Fruit fly (Drosophila melanogaster) whole organism, prepupa: ENCODE results near the gene CG9624.

ENCODE experiments used
- Blimp-1 ChIP-seq: fragments of 200-800 bp; sonication (Bioruptor generic); optimal IDR thresholded peaks from 3 replicates; lab custom pipeline; 2017; ENCODE audit warnings: missing biosample characterization, missing genetic modification characterization, mild to moderate bottlenecking, moderate library complexity, missing genetic modification reagents
- CG10631 ChIP-seq: fragments of 200-800 bp; sonication (Bioruptor generic); optimal IDR thresholded peaks from 2 replicates; lab custom pipeline; 2016; ENCODE audit warnings: missing biosample characterization, missing genetic modification characterization
- CG10669 ChIP-seq: fragments of 200-800 bp; sonication (Bioruptor generic); optimal IDR thresholded peaks from 3 replicates; lab custom pipeline; 2018; ENCODE audit warnings: missing biosample characterization, mild to moderate bottlenecking, missing genetic modification characterization, moderate library complexity
- CG11294 ChIP-seq: fragments of 200-800 bp; sonication (Bioruptor generic); IDR thresholded peaks from 2 replicates; pipeline ENCODE4 v1.3.6; 2022; ENCODE audit warnings: missing biosample characterization, missing genetic modification characterization
- CG11762 ChIP-seq: fragments of 200-800 bp; sonication (Bioruptor generic); optimal IDR thresholded peaks from 3 replicates; lab custom pipeline; 2016; ENCODE audit warnings: missing biosample characterization, missing genetic modification characterization; ENCODE audit not compliant: insufficient read depth
- CG15336 ChIP-seq: fragments of 200-800 bp; sonication (Bioruptor generic); IDR thresholded peaks from 2 replicates; pipeline ENCODE4 v1.3.6; 2022; ENCODE audit warnings: missing biosample characterization, missing genetic modification characterization
- CG16779 ChIP-seq: fragments of 200-800 bp; sonication (Bioruptor generic); optimal IDR thresholded peaks from 3 replicates; lab custom pipeline; 2017; ENCODE audit warnings: missing biosample characterization, mild to moderate bottlenecking, missing genetic modification characterization
- CG3032 ChIP-seq: fragments of 200-800 bp; optimal IDR thresholded peaks from 2 replicates; lab custom pipeline; 2019; ENCODE audit warnings: missing biosample characterization, mild to moderate bottlenecking, missing genetic modification characterization, moderate library complexity
- CG31627 ChIP-seq: fragments of 200-800 bp; sonication (Bioruptor generic); optimal IDR thresholded peaks from 3 replicates; lab custom pipeline; 2016; ENCODE audit warnings: missing biosample characterization, missing genetic modification characterization
- CG32006 ChIP-seq: fragments of 200-800 bp; sonication (Bioruptor generic); optimal IDR thresholded peaks from 3 replicates; lab custom pipeline; 2017; ENCODE audit warnings: missing biosample characterization, mild to moderate bottlenecking, missing genetic modification characterization
- CG34406 ChIP-seq: fragments of 200-800 bp; sonication (Bioruptor generic); optimal IDR thresholded peaks from 3 replicates; lab custom pipeline; 2016; ENCODE audit warnings: missing biosample characterization, missing genetic modification characterization
- CG4318 ChIP-seq: fragments of 200-800 bp; sonication (Bioruptor generic); optimal IDR thresholded peaks from 3 replicates; lab custom pipeline; 2017; ENCODE audit warnings: missing biosample characterization, mild to moderate bottlenecking, missing genetic modification characterization
- CG6163 ChIP-seq: fragments of 200-800 bp; sonication (Bioruptor generic); IDR thresholded peaks from 3 replicates; pipeline ENCODE4 v1.3.6; 2022; ENCODE audit warnings: missing biosample characterization, missing genetic modification characterization
- CG6276 ChIP-seq: fragments of 200-800 bp; sonication (Bioruptor generic); optimal IDR thresholded peaks from 2 replicates; lab custom pipeline; 2017; ENCODE audit warnings: missing biosample characterization, mild to moderate bottlenecking, missing genetic modification characterization
- CG6792 ChIP-seq: fragments of 200-800 bp; sonication (Bioruptor generic); optimal IDR thresholded peaks from 3 replicates; lab custom pipeline; 2016; ENCODE audit warnings: missing biosample characterization, missing genetic modification characterization
- CG6808 ChIP-seq: fragments of 200-800 bp; sonication (Bioruptor generic); optimal IDR thresholded peaks from 3 replicates; lab custom pipeline; 2017; ENCODE audit warnings: missing biosample characterization, missing genetic modification characterization, mild to moderate bottlenecking, moderate library complexity, missing genetic modification reagents
- CG6854 ChIP-seq: fragments of 200-800 bp; sonication (Bioruptor generic); optimal IDR thresholded peaks from 2 replicates; lab custom pipeline; 2017; ENCODE audit warnings: missing biosample characterization, mild to moderate bottlenecking, missing genetic modification characterization
- CG8119 ChIP-seq: fragments of 200-800 bp; sonication (Bioruptor generic); IDR thresholded peaks from 3 replicates; pipeline ENCODE4 v1.3.6; 2022; ENCODE audit warnings: missing biosample characterization, missing genetic modification characterization
- CG8319 ChIP-seq: fragments of 200-800 bp; sonication (Bioruptor generic); optimal IDR thresholded peaks from 3 replicates; lab custom pipeline; 2016; ENCODE audit warnings: missing biosample characterization, missing genetic modification characterization
- CG9139 ChIP-seq: fragments of 200-800 bp; sonication (Bioruptor generic); optimal IDR thresholded peaks from 3 replicates; lab custom pipeline; 2017; ENCODE audit warnings: missing biosample characterization, mild to moderate bottlenecking, missing genetic modification characterization
- Eip75B ChIP-seq: fragments of 200-800 bp; sonication (Bioruptor generic); optimal IDR thresholded peaks from 3 replicates; lab custom pipeline; 2016; ENCODE audit warnings: missing biosample characterization, missing genetic modification characterization
- Eip78C ChIP-seq: fragments of 200-800 bp; sonication (Bioruptor generic); peaks from one replicate; lab custom pipeline; 2016; ENCODE audit warnings: missing biosample characterization, missing genetic modification characterization
- Eip93F ChIP-seq: fragments of 200-800 bp; sonication (Bioruptor generic); optimal IDR thresholded peaks from 2 replicates; lab custom pipeline; 2016; ENCODE audit warnings: missing biosample characterization, mild to moderate bottlenecking, missing genetic modification characterization
- Ets96B ChIP-seq: fragments of 200-800 bp; optimal IDR thresholded peaks from 2 replicates; lab custom pipeline; 2019; ENCODE audit warnings: missing biosample characterization, mild to moderate bottlenecking, missing genetic modification characterization, moderate library complexity
- Hr38 ChIP-seq: sonication (Bioruptor generic); optimal IDR thresholded peaks from 2 replicates; lab custom pipeline; 2016; ENCODE audit warnings: missing biosample characterization, missing genetic modification characterization
- Hr39 ChIP-seq: fragments of 200-800 bp; sonication (Bioruptor generic); optimal IDR thresholded peaks from 2 replicates; lab custom pipeline; 2016; ENCODE audit warnings: missing biosample characterization, missing genetic modification characterization
- Hr4 ChIP-seq: fragments of 200-800 bp; sonication (Bioruptor generic); optimal IDR thresholded peaks from 3 replicates; lab custom pipeline; 2016; ENCODE audit warnings: missing biosample characterization, missing genetic modification characterization
- Lpt ChIP-seq: fragments of 200-800 bp; sonication (Bioruptor generic); optimal IDR thresholded peaks from 3 replicates; lab custom pipeline; 2016; ENCODE audit warnings: missing biosample characterization, missing genetic modification characterization
- Met ChIP-seq: fragments of 200-800 bp; sonication (Bioruptor generic); optimal IDR thresholded peaks from 3 replicates; lab custom pipeline; 2016; ENCODE audit warnings: missing biosample characterization, missing genetic modification characterization
- OdsH ChIP-seq: fragments of 200-800 bp; sonication (Bioruptor generic); optimal IDR thresholded peaks from 3 replicates; lab custom pipeline; 2016; ENCODE audit warnings: missing biosample characterization, missing genetic modification characterization
- Smox ChIP-seq: fragments of 200-800 bp; sonication (Bioruptor generic); optimal IDR thresholded peaks from 3 replicates; lab custom pipeline; 2016; ENCODE audit warnings: missing biosample characterization, missing genetic modification characterization
- Sox102F ChIP-seq: fragments of 200-800 bp; sonication (Bioruptor generic); optimal IDR thresholded peaks from 2 replicates; lab custom pipeline; 2016; ENCODE audit warnings: missing biosample characterization, mild to moderate bottlenecking, missing genetic modification characterization
- Sox14 ChIP-seq: fragments of 200-800 bp; sonication (Bioruptor generic); optimal IDR thresholded peaks from 3 replicates; lab custom pipeline; 2016; ENCODE audit warnings: missing biosample characterization, missing genetic modification characterization
- achi ChIP-seq: fragments of 200-800 bp; sonication (Bioruptor generic); optimal IDR thresholded peaks from 3 replicates; lab custom pipeline; 2016; ENCODE audit warnings: missing biosample characterization, missing genetic modification characterization
- acj6 ChIP-seq: fragments of 200-800 bp; sonication (Bioruptor generic); optimal IDR thresholded peaks from 3 replicates; lab custom pipeline; 2016; ENCODE audit warnings: missing biosample characterization, missing genetic modification characterization
- dsx ChIP-seq: fragments of 200-800 bp; optimal IDR thresholded peaks from 3 replicates; lab custom pipeline; 2019; ENCODE audit warnings: missing biosample characterization, mild to moderate bottlenecking, missing genetic modification characterization, moderate library complexity; ENCODE audit not compliant: poor library complexity, severe bottlenecking
- eg ChIP-seq: fragments of 200-800 bp; sonication (Bioruptor generic); IDR thresholded peaks from 3 replicates; pipeline ENCODE4 v1.3.6; 2022; ENCODE audit warnings: missing biosample characterization, missing genetic modification characterization
- esn ChIP-seq: fragments of 200-800 bp; sonication (Bioruptor generic); optimal IDR thresholded peaks from 2 replicates; lab custom pipeline; 2016; ENCODE audit warnings: missing biosample characterization, mild to moderate bottlenecking, missing genetic modification characterization, moderate library complexity
- fd59A ChIP-seq: fragments of 200-800 bp; sonication (Bioruptor generic); optimal IDR thresholded peaks from 2 replicates; lab custom pipeline; 2017; ENCODE audit warnings: missing biosample characterization, mild to moderate bottlenecking, missing genetic modification characterization, missing genetic modification reagents
- fd85E ChIP-seq: fragments of 200-800 bp; sonication (Bioruptor generic); optimal IDR thresholded peaks from 3 replicates; lab custom pipeline; 2016; ENCODE audit warnings: missing biosample characterization, missing genetic modification characterization
- lz ChIP-seq: fragments of 200-800 bp; sonication (Bioruptor generic); optimal IDR thresholded peaks from 3 replicates; lab custom pipeline; 2016; ENCODE audit warnings: missing biosample characterization, missing genetic modification characterization
- net ChIP-seq: fragments of 200-800 bp; sonication (Bioruptor generic); optimal IDR thresholded peaks from 3 replicates; lab custom pipeline; 2016; ENCODE audit warnings: missing biosample characterization, missing genetic modification characterization
- pdm3 ChIP-seq: fragments of 200-800 bp; sonication (Bioruptor generic); optimal IDR thresholded peaks from 3 replicates; lab custom pipeline; 2016; ENCODE audit warnings: missing biosample characterization, missing genetic modification characterization
- spab ChIP-seq: fragments of 200-800 bp; sonication (Bioruptor generic); optimal IDR thresholded peaks from 2 replicates; lab custom pipeline; 2017; ENCODE audit warnings: missing biosample characterization, mild to moderate bottlenecking, missing genetic modification characterization, missing genetic modification reagents
- ss ChIP-seq, 2 experiments: fragments of 200-800 bp; sonication (Bioruptor generic); optimal IDR thresholded peaks; 2 replicates in 1 of 2; 3 replicates in 1 of 2; lab custom pipeline; 2017 to 2018; ENCODE audit warnings: mild to moderate bottlenecking in 2 of 2, missing biosample characterization in 2 of 2, missing genetic modification characterization in 2 of 2, moderate library complexity in 1 of 2
- svp ChIP-seq: fragments of 200-800 bp; sonication (Bioruptor generic); peaks from one replicate; lab custom pipeline; 2016; ENCODE audit warnings: missing biosample characterization, missing genetic modification characterization
- topi ChIP-seq: fragments of 200-800 bp; sonication (Bioruptor generic); optimal IDR thresholded peaks from 3 replicates; lab custom pipeline; 2016; ENCODE audit warnings: missing biosample characterization, missing genetic modification characterization
- vri ChIP-seq: fragments of 200-800 bp; sonication (Bioruptor generic); optimal IDR thresholded peaks from 3 replicates; lab custom pipeline; 2016; ENCODE audit warnings: missing biosample characterization, mild to moderate bottlenecking, missing genetic modification characterization

The CG9624 gene

dm6 chr3R:14277894-14278522 lies 49.1 kb upstream of the CG9624 start (continued):
- TF ChIP-seq CG8119 (GFP tag; lab: Robert Waterston, UW) (peak; percentile 99), CG6276 (GFP tag; lab: Kevin White, UChicago) (peak; percentile 94), eg (GFP tag; lab: Robert Waterston, UW) (peak; percentile 98), Eip78C (peak; percentile 99), CG15336 (peak; percentile 99), CG8319 (GFP tag; lab: Kevin White, UChicago) (peak; percentile 92), CG10669 (GFP tag; lab: Kevin White, UChicago) (peak; percentile 97), spab (peak; percentile 97), Hr39 (GFP tag; lab: Kevin White, UChicago) (peak; percentile 80), CG11762 (GFP tag; lab: Kevin White, UChicago) (peak; percentile 92), CG10631 (GFP tag; lab: Kevin White, UChicago) (peak; percentile 97), fd85E (GFP tag; lab: Kevin White, UChicago) (peak; percentile 82)

- TF ChIP-seq CG16779 (tag; lab: Kevin White, UChicago) (no peak), Hr38 (GFP tag; lab: Kevin White, UChicago) (no peak), lz (GFP tag; lab: Kevin White, UChicago) (no peak), Sox14 (GFP tag; lab: Kevin White, UChicago) (no peak), svp (GFP tag; lab: Kevin White, UChicago) (peak; percentile 74), net (GFP tag; lab: Kevin White, UChicago) (no peak), CG11294 (no peak), CG8319 (GFP tag; lab: Kevin White, UChicago) (no peak), CG9139 (GFP tag; lab: Kevin White, UChicago) (no peak), CG31627 (GFP tag; lab: Kevin White, UChicago) (no peak), Eip78C (no peak), acj6 (GFP tag; lab: Kevin White, UChicago) (no peak), Eip93F (GFP tag; lab: Kevin White, UChicago) (no peak), Met (GFP tag; lab: Kevin White, UChicago) (no peak), achi (GFP tag; lab: Kevin White, UChicago) (no peak), pdm3 (GFP tag; lab: Kevin White, UChicago) (no peak), CG10669 (GFP tag; lab: Kevin White, UChicago) (no peak), Blimp-1 (no peak), Smox (no peak), fd59A (GFP tag; lab: Kevin White, UChicago) (peak; percentile 20), Ets96B (tag; lab: Kevin White, UChicago) (no peak), Eip75B (no peak), OdsH (GFP tag; lab: Kevin White, UChicago) (no peak), CG6163 (GFP tag; lab: Robert Waterston, UW) (peak; percentile 7; the same call in 1 of the 3 replicates), Sox102F (GFP tag; lab: Kevin White, UChicago) (peak; percentile 23), CG4318 (no peak), topi (GFP tag; lab: Kevin White, UChicago) (no peak), CG11762 (GFP tag; lab: Kevin White, UChicago) (no peak), CG6854 (GFP tag; lab: Kevin White, UChicago) (no peak), vri (GFP tag; lab: Kevin White, UChicago) (no peak), Hr39 (GFP tag; lab: Kevin White, UChicago) (no peak), ss (GFP tag; optimal IDR thresholded peaks at IDR 0.05; lab: Kevin White, UChicago) (peak in 1 of 2 experiments; percentile 89), CG3032 (tag; lab: Kevin White, UChicago) (no peak), esn (GFP tag; lab: Kevin White, UChicago) (no peak), CG6808 (GFP tag; lab: Kevin White, UChicago) (peak; percentile 34), CG32006 (no peak), CG6792 (GFP tag; lab: Kevin White, UChicago) (peak; percentile 24), Lpt (GFP tag; lab: Kevin White, UChicago) (no peak), CG10631 (GFP tag; lab: Kevin White, UChicago) (peak; percentile 69), dsx (GFP tag; lab: Kevin White, UChicago) (peak; percentile 70), Hr4 (no peak), CG34406 (GFP tag; lab: Kevin White, UChicago) (peak; percentile 53)
Observed at dm6 chr3R:14275519-14276172, 46.7 kb upstream of the CG9624 start.
